Worm (Caenorhabditis elegans) whole organism, mixed stage, embryonic: ENCODE results near the gene clc-4.

Experiments
- M03D4.4 ChIP-seq: sonication (generic microtip); optimal IDR thresholded peaks from 2 replicates; lab custom pipeline; 2017; ENCODE audit warnings: mild to moderate bottlenecking, missing genetic modification characterization, missing compliant biosample characterization
- bed-3 ChIP-seq: fragments of 200-800 bp; sonication (Bioruptor generic); optimal IDR thresholded peaks from 3 replicates; lab custom pipeline; 2018; ENCODE audit warnings: mild to moderate bottlenecking, missing genetic modification characterization, moderate library complexity, missing compliant biosample characterization
- blmp-1 ChIP-seq: fragments of 150-350 bp; optimal IDR thresholded peaks from 2 replicates; lab custom pipeline; 2014; ENCODE audit warnings: missing biosample characterization, missing genetic modification characterization
- ceh-39 ChIP-seq: fragments of 150-350 bp; optimal IDR thresholded peaks from 2 replicates; lab custom pipeline; 2014; ENCODE audit warnings: missing biosample characterization, missing genetic modification characterization
- ceh-43 ChIP-seq: fragments of 200-800 bp; sonication (Bioruptor generic); optimal IDR thresholded peaks from 2 replicates; lab custom pipeline; 2018; ENCODE audit warnings: mild to moderate bottlenecking, missing genetic modification characterization, moderate library complexity, missing compliant biosample characterization
- ceh-83 ChIP-seq: fragments of 200-800 bp; sonication (Bioruptor generic); optimal IDR thresholded peaks from 2 replicates; lab custom pipeline; 2018; ENCODE audit warnings: mild to moderate bottlenecking, missing genetic modification characterization, missing compliant biosample characterization
- ces-1 ChIP-seq: fragments of 150-350 bp; optimal IDR thresholded peaks from 2 replicates; lab custom pipeline; 2014; ENCODE audit warnings: missing biosample characterization, missing genetic modification reagents, missing genetic modification characterization
- drap-1 ChIP-seq: fragments of 200-800 bp; sonication (Bioruptor generic); optimal IDR thresholded peaks from 3 replicates; lab custom pipeline; 2018; ENCODE audit warnings: mild to moderate bottlenecking, missing genetic modification characterization, missing compliant biosample characterization
- elt-1 ChIP-seq: sonication (generic microtip); optimal IDR thresholded peaks from 2 replicates; lab custom pipeline; 2017; ENCODE audit warnings: missing genetic modification characterization, mild to moderate bottlenecking, missing compliant biosample characterization, antibody characterized with exemption, moderate library complexity, borderline replicate concordance; ENCODE audit not compliant: insufficient read depth
- elt-3 ChIP-seq: fragments of 150-350 bp; optimal IDR thresholded peaks from 2 replicates; lab custom pipeline; 2014; ENCODE audit warnings: missing biosample characterization, missing genetic modification characterization
- ham-2 ChIP-seq: fragments of 200-800 bp; sonication (Bioruptor generic); optimal IDR thresholded peaks from 2 replicates; lab custom pipeline; 2018; ENCODE audit warnings: mild to moderate bottlenecking, missing genetic modification characterization, missing compliant biosample characterization
- hlh-1 ChIP-seq: fragments of 150-350 bp; optimal IDR thresholded peaks from 2 replicates; lab custom pipeline; 2014; ENCODE audit warnings: missing biosample characterization, missing genetic modification reagents, missing genetic modification characterization
- lin-13 ChIP-seq: fragments of 150-350 bp; optimal IDR thresholded peaks from 2 replicates; lab custom pipeline; 2014; ENCODE audit warnings: missing biosample characterization, missing genetic modification characterization
- lin-32 ChIP-seq: fragments of 200-800 bp; sonication (Bioruptor generic); optimal IDR thresholded peaks from 2 replicates; lab custom pipeline; 2018; ENCODE audit warnings: mild to moderate bottlenecking, missing genetic modification characterization, missing compliant biosample characterization
- lsy-2 ChIP-seq: fragments of 150-350 bp; optimal IDR thresholded peaks from 2 replicates; lab custom pipeline; 2014; ENCODE audit warnings: missing biosample characterization, missing genetic modification characterization
- mab-5 ChIP-seq: fragments of 150-350 bp; optimal IDR thresholded peaks from 2 replicates; lab custom pipeline; 2014; ENCODE audit warnings: missing biosample characterization, missing genetic modification characterization
- mls-2 ChIP-seq: sonication (generic microtip); optimal IDR thresholded peaks from 2 replicates; lab custom pipeline; 2016; ENCODE audit warnings: mild to moderate bottlenecking, missing genetic modification characterization, moderate library complexity, missing compliant biosample characterization
- nhr-12 ChIP-seq: fragments of 150-350 bp; optimal IDR thresholded peaks from 2 replicates; lab custom pipeline; 2014; ENCODE audit warnings: missing biosample characterization, missing genetic modification characterization
- nhr-2 ChIP-seq: fragments of 150-350 bp; optimal IDR thresholded peaks from 2 replicates; lab custom pipeline; 2014; ENCODE audit warnings: missing biosample characterization, missing genetic modification characterization
- nhr-237 ChIP-seq: fragments of 150-350 bp; optimal IDR thresholded peaks from 2 replicates; lab custom pipeline; 2014; ENCODE audit warnings: missing biosample characterization, missing genetic modification characterization
- nhr-28 ChIP-seq: fragments of 150-350 bp; optimal IDR thresholded peaks from 2 replicates; lab custom pipeline; 2014; ENCODE audit warnings: missing biosample characterization, missing genetic modification characterization
- nhr-76 ChIP-seq: sonication (generic microtip); optimal IDR thresholded peaks from 2 replicates; lab custom pipeline; 2017; ENCODE audit warnings: missing biosample characterization, missing genetic modification characterization
- pha-4 ChIP-seq: fragments of 150-350 bp; optimal IDR thresholded peaks from 2 replicates; lab custom pipeline; 2018; ENCODE audit warnings: missing biosample characterization, missing genetic modification reagents, missing genetic modification characterization
- sem-2 ChIP-seq: fragments of 200-800 bp; sonication (Bioruptor generic); optimal IDR thresholded peaks from 2 replicates; lab custom pipeline; 2018; ENCODE audit warnings: mild to moderate bottlenecking, missing genetic modification characterization, missing compliant biosample characterization
- snpc-4 ChIP-seq: fragments of 150-350 bp; optimal IDR thresholded peaks from 2 replicates; lab custom pipeline; 2014; ENCODE audit warnings: missing biosample characterization, missing genetic modification characterization
- sptf-1 ChIP-seq: sonication (generic microtip); optimal IDR thresholded peaks from 2 replicates; lab custom pipeline; 2017; ENCODE audit warnings: mild to moderate bottlenecking, missing genetic modification characterization, moderate library complexity, missing compliant biosample characterization
- tbx-8 ChIP-seq: fragments of 200-800 bp; sonication (Bioruptor generic); optimal IDR thresholded peaks from 2 replicates; lab custom pipeline; 2018; ENCODE audit warnings: mild to moderate bottlenecking, missing genetic modification characterization, moderate library complexity, missing compliant biosample characterization
- unc-120 ChIP-seq: sonication (generic microtip); optimal IDR thresholded peaks from 2 replicates; lab custom pipeline; 2017; ENCODE audit warnings: missing genetic modification characterization, missing compliant biosample characterization; ENCODE audit not compliant: poor library complexity, severe bottlenecking
- unc-39 ChIP-seq: fragments of 150-350 bp; optimal IDR thresholded peaks from 2 replicates; lab custom pipeline; 2014; ENCODE audit warnings: missing biosample characterization, missing genetic modification characterization
- unc-62 ChIP-seq: fragments of 150-350 bp; optimal IDR thresholded peaks from 2 replicates; lab custom pipeline; 2014; ENCODE audit warnings: missing biosample characterization, missing genetic modification reagents, missing genetic modification characterization
- zip-8 ChIP-seq: fragments of 150-350 bp; optimal IDR thresholded peaks from 2 replicates; lab custom pipeline; 2014; ENCODE audit warnings: missing biosample characterization, missing genetic modification characterization
- ztf-11 ChIP-seq: fragments of 150-350 bp; optimal IDR thresholded peaks from 2 replicates; lab custom pipeline; 2014; ENCODE audit warnings: missing biosample characterization, missing genetic modification characterization

clc-4 gene

ce11 chrX:10766123-10766622, 17.5 kb downstream of the clc-4 start (continued):
- peak; percentile 76 for TF ChIP-seq ztf-11 (tag; lab: Kevin White, UChicago)
- peak; percentile 97 for TF ChIP-seq nhr-2
- TF ChIP-seq mab-5: peak; percentile 68
- TF ChIP-seq lsy-2 (tag; lab: Kevin White, UChicago): peak; percentile 58
- TF ChIP-seq drap-1 (GFP tag; lab: Kevin White, UChicago): peak; percentile 47
- peak; percentile 76 for TF ChIP-seq elt-1 (tag; lab: Kevin White, UChicago)

ce11 chrX:10763383-10763782, 20.3 kb downstream of the clc-4 start:
- no peak for TF ChIP-seq unc-39
- TF ChIP-seq unc-120 (tag; lab: Kevin White, UChicago): no peak
- no peak for TF ChIP-seq ceh-83
- no peak for TF ChIP-seq mls-2 (tag; lab: Kevin White, UChicago)
- no peak for TF ChIP-seq ham-2
- no peak for TF ChIP-seq sptf-1 (tag; lab: Kevin White, UChicago)
- no peak for TF ChIP-seq lin-13
- TF ChIP-seq blmp-1 (tag; lab: Kevin White, UChicago): no peak
- TF ChIP-seq nhr-12 (tag; lab: Kevin White, UChicago): no peak
- TF ChIP-seq M03D4.4 (tag; lab: Kevin White, UChicago): no peak
- TF ChIP-seq elt-3 (tag; lab: Kevin White, UChicago): no peak
- TF ChIP-seq nhr-2: no peak
- TF ChIP-seq ces-1 (GFP tag; lab: Kevin White, UChicago): no peak
- no peak for TF ChIP-seq bed-3 (GFP tag; lab: Kevin White, UChicago)
- no peak for TF ChIP-seq sem-2 (GFP tag; lab: Kevin White, UChicago)
- TF ChIP-seq lsy-2 (tag; lab: Kevin White, UChicago): no peak
- TF ChIP-seq elt-1 (tag; lab: Kevin White, UChicago): no peak

- TF ChIP-seq nhr-28 (tag; lab: Kevin White, UChicago): no peak
These were observed 22.8 kb downstream of the clc-4 start for ce11 chrX:10760958-10761357.

- TF ChIP-seq unc-62 (GFP tag; lab: Kevin White, UChicago): no peak
- TF ChIP-seq zip-8 (tag; lab: Kevin White, UChicago): no peak
- TF ChIP-seq ces-1 (GFP tag; lab: Kevin White, UChicago): peak; percentile 32
- TF ChIP-seq, all 35 proteins: peak for 1
These were observed 25.3 kb downstream of the clc-4 start for ce11 chrX:10758453-10758852.

- TF ChIP-seq ceh-83: no peak
- TF ChIP-seq nhr-12 (tag; lab: Kevin White, UChicago): no peak
- no peak for TF ChIP-seq nhr-28 (tag; lab: Kevin White, UChicago)
- TF ChIP-seq tbx-8 (GFP tag; lab: Kevin White, UChicago): no peak
- no peak for TF ChIP-seq hlh-1 (tag; lab: Kevin White, UChicago)
- no peak for TF ChIP-seq ceh-39 (tag; lab: Kevin White, UChicago)
- TF ChIP-seq snpc-4: no peak
- TF ChIP-seq mab-5: no peak
- no peak for TF ChIP-seq lsy-2 (tag; lab: Kevin White, UChicago)
- TF ChIP-seq nhr-237: no peak
- no peak for TF ChIP-seq pha-4 (tag; lab: Kevin White, UChicago)
- no peak for TF ChIP-seq zip-8 (tag; lab: Kevin White, UChicago)
- TF ChIP-seq ztf-11 (tag; lab: Kevin White, UChicago): no peak
- no peak for TF ChIP-seq lin-32 (GFP tag; lab: Kevin White, UChicago)
- no peak for TF ChIP-seq mls-2 (tag; lab: Kevin White, UChicago)
- no peak for TF ChIP-seq ceh-43 (GFP tag; lab: Kevin White, UChicago)
- no peak for TF ChIP-seq nhr-76 (tag; lab: Kevin White, UChicago)
- no peak for TF ChIP-seq drap-1 (GFP tag; lab: Kevin White, UChicago)
- TF ChIP-seq nhr-2: no peak
- no peak for TF ChIP-seq ces-1 (GFP tag; lab: Kevin White, UChicago)
These were observed 26.1 kb downstream of the clc-4 start, which contains the start of gene R07A4.4 for ce11 chrX:10757608-10758007. Gene R07A4.4 (minus strand): TSS chrX:10757708.
